Worm (Caenorhabditis elegans) whole organism, midembryonic: ENCODE data around the gene scl-26.

Experiments
- T22C8.4 ChIP-seq: fragments of 200-800 bp; sonication (Bioruptor generic); IDR thresholded peaks from 2 replicates; pipeline ENCODE4 v1.3.6; 2022; ENCODE audit warnings: missing genetic modification characterization, missing compliant biosample characterization
- cog-1 ChIP-seq: sonication (generic microtip); optimal IDR thresholded peaks from 2 replicates; lab custom pipeline; 2016; ENCODE audit warnings: missing genetic modification characterization, missing compliant biosample characterization
- flt-1 ChIP-seq: fragments of 200-800 bp; sonication (Bioruptor generic); IDR thresholded peaks from 2 replicates; pipeline ENCODE4 v1.3.6; 2022; ENCODE audit warnings: missing genetic modification characterization, missing compliant biosample characterization
- klf-2 ChIP-seq: fragments of 200-800 bp; sonication (Bioruptor generic); conservative IDR thresholded peaks from 2 replicates; pipeline ENCODE4 v1.3.6; 2022; ENCODE audit warnings: missing genetic modification reagents, missing genetic modification characterization, missing compliant biosample characterization
- med-1 ChIP-seq: sonication (generic microtip); optimal IDR thresholded peaks from 2 replicates; lab custom pipeline; 2017; ENCODE audit warnings: missing genetic modification characterization, mild to moderate bottlenecking, missing compliant biosample characterization, antibody characterized with exemption, missing genetic modification reagents; ENCODE audit not compliant: insufficient read depth
- ref-1 ChIP-seq: fragments of 200-800 bp; sonication (Bioruptor generic); conservative IDR thresholded peaks from 2 replicates; pipeline ENCODE4 v1.3.6; 2022; ENCODE audit warnings: missing genetic modification reagents, missing genetic modification characterization, missing compliant biosample characterization
- tab-1 ChIP-seq: fragments of 200-800 bp; sonication (Bioruptor generic); IDR thresholded peaks from 2 replicates; pipeline ENCODE4 v1.3.6; 2022; ENCODE audit warnings: missing genetic modification characterization, missing compliant biosample characterization
- ztf-23 ChIP-seq: fragments of 200-800 bp; sonication (Bioruptor generic); IDR thresholded peaks from 2 replicates; pipeline ENCODE4 v1.3.6; 2022; ENCODE audit warnings: missing genetic modification reagents, missing genetic modification characterization, missing compliant biosample characterization
- ztf-29 ChIP-seq: fragments of 200-800 bp; sonication (Bioruptor generic); IDR thresholded peaks from 2 replicates; pipeline ENCODE4 v1.3.6; 2022; ENCODE audit warnings: missing genetic modification reagents, missing genetic modification characterization, missing compliant biosample characterization

Gene scl-26

ce11 chrV:7609698-7610420 is 8.5 kb upstream of the scl-26 start, which contains the start of the genes folt-3 and clec-214:
Gene folt-3 (minus strand): TSS chrV:7609748.
Gene clec-214 (plus strand): TSS chrV:7610370.
- TF ChIP-seq med-1: no peak
- no peak for TF ChIP-seq tab-1 (GFP tag; lab: Robert Waterston, UW)
- TF ChIP-seq ref-1 (GFP tag; lab: Robert Waterston, UW): no peak
- no peak for TF ChIP-seq flt-1 (GFP tag; lab: Robert Waterston, UW)
- TF ChIP-seq T22C8.4 (GFP tag; lab: Robert Waterston, UW): no peak
- no peak for TF ChIP-seq ztf-23
- no peak for TF ChIP-seq cog-1 (tag; lab: Kevin White, UChicago)
- TF ChIP-seq klf-2 (GFP tag; lab: Robert Waterston, UW): no peak
- no peak for TF ChIP-seq ztf-29 (GFP tag; lab: Robert Waterston, UW)

- TF ChIP-seq ztf-29 (GFP tag; lab: Robert Waterston, UW) (no peak), med-1 (no peak), flt-1 (GFP tag; lab: Robert Waterston, UW) (no peak), klf-2 (GFP tag; lab: Robert Waterston, UW) (no peak), ztf-23 (no peak), cog-1 (tag; lab: Kevin White, UChicago) (no peak), T22C8.4 (GFP tag; lab: Robert Waterston, UW) (no peak), tab-1 (GFP tag; lab: Robert Waterston, UW) (no peak), ref-1 (GFP tag; lab: Robert Waterston, UW) (no peak)
These were observed 3.5 kb upstream of the scl-26 start, which contains the start of gene clec-213 for ce11 chrV:7604858-7605257. Gene clec-213 (plus strand): TSS chrV:7605158.

ce11 chrV:7603404-7603803 is 2.1 kb upstream of the scl-26 start, which contains the start of gene C50E3.11:
Gene C50E3.11 (minus strand): TSS chrV:7603486.
- TF ChIP-seq klf-2 (GFP tag; lab: Robert Waterston, UW): no peak
- TF ChIP-seq ztf-23: no peak
- TF ChIP-seq med-1: no peak
- no peak for TF ChIP-seq T22C8.4 (GFP tag; lab: Robert Waterston, UW)
- no peak for TF ChIP-seq ztf-29 (GFP tag; lab: Robert Waterston, UW)
- no peak for TF ChIP-seq tab-1 (GFP tag; lab: Robert Waterston, UW)
- no peak for TF ChIP-seq ref-1 (GFP tag; lab: Robert Waterston, UW)
- TF ChIP-seq flt-1 (GFP tag; lab: Robert Waterston, UW): no peak
- TF ChIP-seq cog-1 (tag; lab: Kevin White, UChicago): no peak

- TF ChIP-seq T22C8.4 (GFP tag; lab: Robert Waterston, UW) (no peak), flt-1 (GFP tag; lab: Robert Waterston, UW) (no peak), ztf-29 (GFP tag; lab: Robert Waterston, UW) (no peak), med-1 (no peak), ref-1 (GFP tag; lab: Robert Waterston, UW) (no peak), cog-1 (tag; lab: Kevin White, UChicago) (no peak), klf-2 (GFP tag; lab: Robert Waterston, UW) (no peak), ztf-23 (no peak), tab-1 (GFP tag; lab: Robert Waterston, UW) (no peak)
These were observed 1.2 kb downstream of the scl-26 start, which contains the start of gene C50E3.9 for ce11 chrV:7600149-7600548. Gene C50E3.9 (minus strand): TSS chrV:7600249.

ce11 chrV:7598269-7598668 is 3.1 kb downstream of the scl-26 start, which contains the start of gene C50E3.7:
Gene C50E3.7 (minus strand): TSS chrV:7598369.
- TF ChIP-seq klf-2 (GFP tag; lab: Robert Waterston, UW) (no peak), T22C8.4 (GFP tag; lab: Robert Waterston, UW) (no peak), flt-1 (GFP tag; lab: Robert Waterston, UW) (no peak), med-1 (no peak), ztf-29 (GFP tag; lab: Robert Waterston, UW) (no peak), cog-1 (tag; lab: Kevin White, UChicago) (no peak), tab-1 (GFP tag; lab: Robert Waterston, UW) (no peak), ref-1 (GFP tag; lab: Robert Waterston, UW) (no peak), ztf-23 (no peak)

- TF ChIP-seq ref-1 (GFP tag; lab: Robert Waterston, UW): no peak
- TF ChIP-seq ztf-29 (GFP tag; lab: Robert Waterston, UW): no peak
- TF ChIP-seq flt-1 (GFP tag; lab: Robert Waterston, UW): no peak
- no peak for TF ChIP-seq ztf-23
- TF ChIP-seq T22C8.4 (GFP tag; lab: Robert Waterston, UW): no peak
- TF ChIP-seq med-1: no peak
- TF ChIP-seq klf-2 (GFP tag; lab: Robert Waterston, UW): no peak
- TF ChIP-seq cog-1 (tag; lab: Kevin White, UChicago): no peak
- no peak for TF ChIP-seq tab-1 (GFP tag; lab: Robert Waterston, UW)
These were observed 6.2 kb downstream of the scl-26 start for ce11 chrV:7595132-7595531.

- no peak for TF ChIP-seq cog-1 (tag; lab: Kevin White, UChicago)
- TF ChIP-seq ref-1 (GFP tag; lab: Robert Waterston, UW): no peak
- no peak for TF ChIP-seq ztf-23
- TF ChIP-seq T22C8.4 (GFP tag; lab: Robert Waterston, UW): no peak
- no peak for TF ChIP-seq flt-1 (GFP tag; lab: Robert Waterston, UW)
- TF ChIP-seq tab-1 (GFP tag; lab: Robert Waterston, UW): no peak
- no peak for TF ChIP-seq klf-2 (GFP tag; lab: Robert Waterston, UW)
- no peak for TF ChIP-seq med-1
- TF ChIP-seq ztf-29 (GFP tag; lab: Robert Waterston, UW): no peak
These were observed 10.9 kb downstream of the scl-26 start, which contains the start of gene C50E3.6 for ce11 chrV:7590454-7590853. Gene C50E3.6 (minus strand): TSS chrV:7590554.

ce11 chrV:7587637-7588036 is 13.7 kb downstream of the scl-26 start, which contains the start of the genes F19F10.11 and C50E3.5:
Gene F19F10.11 (minus strand): TSS chrV:7587704.
Gene C50E3.5 (plus strand): TSS chrV:7587996.
- TF ChIP-seq T22C8.4 (GFP tag; lab: Robert Waterston, UW): no peak
- TF ChIP-seq ztf-23: no peak
- TF ChIP-seq cog-1 (tag; lab: Kevin White, UChicago): no peak
- no peak for TF ChIP-seq med-1
- TF ChIP-seq klf-2 (GFP tag; lab: Robert Waterston, UW): no peak
- no peak for TF ChIP-seq ztf-29 (GFP tag; lab: Robert Waterston, UW)
- TF ChIP-seq ref-1 (GFP tag; lab: Robert Waterston, UW): no peak
- TF ChIP-seq tab-1 (GFP tag; lab: Robert Waterston, UW): no peak
- TF ChIP-seq flt-1 (GFP tag; lab: Robert Waterston, UW): no peak
